Fruit fly (Drosophila melanogaster) whole organism, embryonic: ENCODE results near the gene Cdc6.

Experiments
- Atf6 ChIP-seq: fragments of 200-800 bp; sonication (Bioruptor generic); IDR thresholded peaks from 2 replicates; pipeline ENCODE4 v1.3.6; 2022; ENCODE audit warnings: missing biosample characterization, missing genetic modification characterization
- BEAF-32 ChIP-seq: fragments of 200-800 bp; sonication (Bioruptor generic); optimal IDR thresholded peaks from 3 replicates; lab custom pipeline; 2017; ENCODE audit warnings: missing biosample characterization, missing genetic modification characterization, mild to moderate bottlenecking, moderate library complexity, missing genetic modification reagents
- CG11093 ChIP-seq: fragments of 200-800 bp; sonication (Bioruptor generic); IDR thresholded peaks from 3 replicates; pipeline ENCODE4 v1.3.6; 2022; ENCODE audit warnings: missing biosample characterization, missing genetic modification characterization
- CG11398 ChIP-seq: fragments of 200-800 bp; sonication (Bioruptor generic); optimal IDR thresholded peaks from 2 replicates; lab custom pipeline; 2016; ENCODE audit warnings: missing biosample characterization, missing genetic modification characterization
- CG11456 ChIP-seq: fragments of 200-800 bp; sonication (Bioruptor generic); IDR thresholded peaks from 3 replicates; pipeline ENCODE4 v1.3.6; 2022; ENCODE audit warnings: missing biosample characterization, missing genetic modification characterization
- CG12299 ChIP-seq: fragments of 200-800 bp; sonication (Bioruptor generic); optimal IDR thresholded peaks from 2 replicates; lab custom pipeline; 2018; ENCODE audit warnings: missing biosample characterization, mild to moderate bottlenecking, missing genetic modification characterization
- CG12391 ChIP-seq: fragments of 200-800 bp; sonication (Bioruptor generic); optimal IDR thresholded peaks from 3 replicates; lab custom pipeline; 2018; ENCODE audit warnings: missing biosample characterization, mild to moderate bottlenecking, missing genetic modification characterization, moderate library complexity
- CG14441 ChIP-seq: fragments of 200-800 bp; sonication (Bioruptor generic); IDR thresholded peaks from 2 replicates; pipeline ENCODE4 v1.3.6; 2022; ENCODE audit warnings: missing biosample characterization, missing genetic modification characterization
- CG14710 ChIP-seq: fragments of 200-800 bp; sonication (Bioruptor generic); optimal IDR thresholded peaks from 3 replicates; lab custom pipeline; 2019; ENCODE audit warnings: missing biosample characterization, mild to moderate bottlenecking, missing genetic modification characterization, moderate library complexity
- CG15696 ChIP-seq: fragments of 200-800 bp; sonication (Bioruptor generic); optimal IDR thresholded peaks from 2 replicates; lab custom pipeline; 2019; ENCODE audit warnings: missing biosample characterization, mild to moderate bottlenecking, missing genetic modification characterization, moderate library complexity
- CG1647 ChIP-seq: fragments of 200-800 bp; sonication (Bioruptor generic); optimal IDR thresholded peaks from 3 replicates; lab custom pipeline; 2016; ENCODE audit warnings: missing biosample characterization, missing genetic modification characterization
- CG17328 ChIP-seq: fragments of 200-800 bp; sonication (Bioruptor generic); IDR thresholded peaks from 2 replicates; pipeline ENCODE4 v1.3.6; 2022; ENCODE audit warnings: missing biosample characterization, missing genetic modification characterization
- CG2116 ChIP-seq: fragments of 200-800 bp; sonication (Bioruptor generic); optimal IDR thresholded peaks from 3 replicates; lab custom pipeline; 2018; ENCODE audit warnings: missing biosample characterization, mild to moderate bottlenecking, missing genetic modification characterization
- CG31224 ChIP-seq: fragments of 200-800 bp; sonication (Bioruptor generic); IDR thresholded peaks from 2 replicates; pipeline ENCODE4 v1.3.6; 2022; ENCODE audit warnings: missing biosample characterization, missing genetic modification characterization
- CG33213 ChIP-seq: fragments of 200-800 bp; sonication (Bioruptor generic); optimal IDR thresholded peaks from 3 replicates; lab custom pipeline; 2016; ENCODE audit warnings: missing biosample characterization, missing genetic modification characterization
- CG5953 ChIP-seq: fragments of 200-800 bp; sonication (Bioruptor generic); IDR thresholded peaks from 2 replicates; pipeline ENCODE4 v1.3.6; 2022; ENCODE audit warnings: missing biosample characterization, missing genetic modification characterization
- CG8290 ChIP-seq, 3 experiments: fragments of 200-800 bp; sonication (Bioruptor generic); optimal IDR thresholded peaks; 2 replicates each; lab custom pipeline; 2016 to 2019; ENCODE audit warnings: missing biosample characterization in 3 of 3, missing genetic modification characterization in 3 of 3, mild to moderate bottlenecking in 2 of 3, moderate library complexity in 1 of 3
- CG8924 ChIP-seq: fragments of 200-800 bp; optimal IDR thresholded peaks from 3 replicates; lab custom pipeline; 2019; ENCODE audit warnings: missing biosample characterization, mild to moderate bottlenecking, missing genetic modification characterization, moderate library complexity
- CG9817 ChIP-seq: fragments of 200-800 bp; sonication (Bioruptor generic); optimal IDR thresholded peaks from 2 replicates; lab custom pipeline; 2018; ENCODE audit warnings: missing biosample characterization, mild to moderate bottlenecking, missing genetic modification characterization, moderate library complexity
- Dad ChIP-seq: fragments of 200-800 bp; sonication (Bioruptor generic); optimal IDR thresholded peaks from 3 replicates; lab custom pipeline; 2016; ENCODE audit warnings: missing biosample characterization, missing genetic modification characterization
- Dip3 ChIP-seq: fragments of 200-800 bp; sonication (Bioruptor generic); optimal IDR thresholded peaks from 3 replicates; lab custom pipeline; 2016; ENCODE audit warnings: missing biosample characterization, missing genetic modification characterization
- Dll ChIP-seq: fragments of 200-800 bp; sonication (Bioruptor generic); IDR thresholded peaks from 4 replicates; pipeline ENCODE4 v1.3.6; 2022; ENCODE audit warnings: missing biosample characterization, missing genetic modification characterization; ENCODE audit not compliant: partially characterized antibody
- E2f1 ChIP-seq: fragments of 200-800 bp; sonication (Bioruptor generic); IDR thresholded peaks from 2 replicates; pipeline ENCODE4 v1.3.6; 2022; ENCODE audit warnings: missing biosample characterization, missing genetic modification characterization
- Elba2 ChIP-seq: fragments of 200-800 bp; sonication (Bioruptor generic); optimal IDR thresholded peaks from 3 replicates; lab custom pipeline; 2016; ENCODE audit warnings: missing biosample characterization, missing genetic modification characterization
- Ets97D ChIP-seq: fragments of 200-800 bp; sonication (Bioruptor generic); optimal IDR thresholded peaks from 3 replicates; lab custom pipeline; 2016; ENCODE audit warnings: missing biosample characterization, missing genetic modification characterization
- Lpt ChIP-seq: fragments of >200 bp; optimal IDR thresholded peaks from 2 replicates; lab custom pipeline; 2018; ENCODE audit warnings: missing biosample characterization, missing genetic modification characterization
- Mrtf ChIP-seq: fragments of 200-800 bp; sonication (Bioruptor generic); IDR thresholded peaks from 3 replicates; pipeline ENCODE4 v1.3.6; 2022; ENCODE audit warnings: missing biosample characterization, missing genetic modification characterization
- Side ChIP-seq: fragments of 200-800 bp; sonication (Bioruptor generic); optimal IDR thresholded peaks from 2 replicates; lab custom pipeline; 2016; ENCODE audit warnings: missing biosample characterization, missing genetic modification characterization
- al ChIP-seq: fragments of 200-800 bp; sonication (Bioruptor generic); IDR thresholded peaks from 2 replicates; pipeline ENCODE4 v1.3.6; 2022; ENCODE audit warnings: missing biosample characterization, missing genetic modification characterization
- bab2 ChIP-seq: fragments of 200-800 bp; sonication (Bioruptor generic); optimal IDR thresholded peaks from 2 replicates; lab custom pipeline; 2016; ENCODE audit warnings: missing biosample characterization, missing genetic modification characterization
- bbx ChIP-seq: fragments of 200-800 bp; sonication (Bioruptor generic); IDR thresholded peaks from 2 replicates; pipeline ENCODE4 v1.3.6; 2022; ENCODE audit warnings: missing biosample characterization, missing genetic modification characterization; ENCODE audit not compliant: partially characterized antibody
- bcd ChIP-seq: fragments of 200-800 bp; sonication (Bioruptor generic); optimal IDR thresholded peaks from 2 replicates; lab custom pipeline; 2017; ENCODE audit warnings: missing biosample characterization, mild to moderate bottlenecking, missing genetic modification characterization
- btn ChIP-seq: fragments of 200-800 bp; sonication (Bioruptor generic); optimal IDR thresholded peaks from 2 replicates; lab custom pipeline; 2016; ENCODE audit warnings: missing biosample characterization, missing genetic modification characterization
- cad ChIP-seq: fragments of >200 bp; optimal IDR thresholded peaks from 2 replicates; lab custom pipeline; 2017; ENCODE audit warnings: missing biosample characterization, missing genetic modification characterization
- chif ChIP-seq, 2 experiments: fragments of 200-800 bp; sonication (Bioruptor generic); optimal IDR thresholded peaks; 3 replicates each; lab custom pipeline; 2016; ENCODE audit warnings: missing biosample characterization in 2 of 2, missing genetic modification characterization in 2 of 2
- dm ChIP-seq: fragments of 200-800 bp; sonication (Bioruptor generic); optimal IDR thresholded peaks from 3 replicates; lab custom pipeline; 2016; ENCODE audit warnings: missing biosample characterization, missing genetic modification characterization
- esg ChIP-seq: fragments of 200-800 bp; sonication (Bioruptor generic); conservative IDR thresholded peaks from 2 replicates; pipeline ENCODE4 v1.3.6; 2022; ENCODE audit warnings: missing biosample characterization, missing genetic modification characterization
- fd96Cb ChIP-seq: fragments of 200-800 bp; sonication (Bioruptor generic); optimal IDR thresholded peaks from 2 replicates; lab custom pipeline; 2018; ENCODE audit warnings: missing biosample characterization, mild to moderate bottlenecking, missing genetic modification characterization, moderate library complexity
- gsb-n ChIP-seq: fragments of 200-800 bp; sonication (Bioruptor generic); optimal IDR thresholded peaks from 3 replicates; lab custom pipeline; 2018; ENCODE audit warnings: missing biosample characterization, mild to moderate bottlenecking, missing genetic modification characterization
- ken ChIP-seq: fragments of 200-800 bp; sonication (Bioruptor generic); IDR thresholded peaks from 3 replicates; pipeline ENCODE4 v1.3.6; 2022; ENCODE audit warnings: missing biosample characterization, missing genetic modification characterization
- nau ChIP-seq: fragments of 200-800 bp; sonication (Bioruptor generic); optimal IDR thresholded peaks from 3 replicates; lab custom pipeline; 2017; ENCODE audit warnings: missing biosample characterization, mild to moderate bottlenecking, missing genetic modification characterization, missing genetic modification reagents
- onecut ChIP-seq: fragments of 200-800 bp; sonication (Bioruptor generic); IDR thresholded peaks from 2 replicates; pipeline ENCODE4 v1.3.6; 2022; ENCODE audit warnings: missing biosample characterization, missing genetic modification characterization
- pzg ChIP-seq: fragments of 200-800 bp; sonication (Bioruptor generic); optimal IDR thresholded peaks from 3 replicates; lab custom pipeline; 2018; ENCODE audit warnings: missing biosample characterization, mild to moderate bottlenecking, missing genetic modification characterization, moderate library complexity
- rib ChIP-seq: fragments of 200-800 bp; sonication (Bioruptor generic); IDR thresholded peaks from 2 replicates; pipeline ENCODE4 v1.3.6; 2022; ENCODE audit warnings: missing biosample characterization, missing genetic modification characterization
- sd ChIP-seq: fragments of 200-800 bp; sonication (Bioruptor generic); optimal IDR thresholded peaks from 3 replicates; lab custom pipeline; 2018; ENCODE audit warnings: missing biosample characterization, mild to moderate bottlenecking, missing genetic modification characterization, moderate library complexity
- shn ChIP-seq: fragments of 200-800 bp; sonication (Bioruptor generic); optimal IDR thresholded peaks from 3 replicates; lab custom pipeline; 2016; ENCODE audit warnings: missing biosample characterization, missing genetic modification characterization
- sima ChIP-seq: fragments of 200-800 bp; sonication (Bioruptor generic); optimal IDR thresholded peaks from 2 replicates; lab custom pipeline; 2016; ENCODE audit warnings: missing biosample characterization, missing genetic modification characterization
- so ChIP-seq: fragments of 200-800 bp; sonication (Bioruptor generic); IDR thresholded peaks from 3 replicates; pipeline ENCODE4 v1.3.6; 2022; ENCODE audit warnings: missing biosample characterization, missing genetic modification characterization
- tin ChIP-seq: fragments of 200-800 bp; sonication (Bioruptor generic); optimal IDR thresholded peaks from 3 replicates; lab custom pipeline; 2016; ENCODE audit warnings: missing biosample characterization, missing genetic modification characterization
- ttk ChIP-seq: fragments of 200-800 bp; sonication (Bioruptor generic); IDR thresholded peaks from 2 replicates; pipeline ENCODE4 v2.1.2; 2022; ENCODE audit warnings: missing biosample characterization, missing genetic modification characterization
- usp ChIP-seq: fragments of >200 bp; optimal IDR thresholded peaks from 2 replicates; lab custom pipeline; 2017; ENCODE audit warnings: missing biosample characterization, missing genetic modification characterization

Gene Cdc6

dm6 chr3L:8675545-8676084, 41.7 kb upstream of the Cdc6 start, which contains the start of gene hry (continued):
- TF ChIP-seq CG14710 (tag; lab: Kevin White, UChicago) (peak; percentile 16), BEAF-32 (GFP tag; lab: Kevin White, UChicago) (no peak), cad (GFP tag; lab: Kevin White, UChicago) (peak; percentile 18), CG1647 (GFP tag; lab: Kevin White, UChicago) (no peak), CG8924 (tag; lab: Kevin White, UChicago) (peak; percentile 44), gsb-n (tag; lab: Kevin White, UChicago) (peak; percentile 50), CG33213 (no peak), CG8290 (GFP tag; optimal IDR thresholded peaks at IDR 0.05; lab: Kevin White, UChicago) (no peak), CG8290 (tag; optimal IDR thresholded peaks at IDR 0.05; lab: Kevin White, UChicago) (peak; percentile 35 to 63), Mrtf (GFP tag; lab: Robert Waterston, UW) (no peak), Ets97D (GFP tag; lab: Kevin White, UChicago) (no peak), CG9817 (tag; lab: Kevin White, UChicago) (no peak), ttk (GFP tag; lab: Robert Waterston, UW) (no peak; the same call in 1 of the 2 replicates), fd96Cb (tag; lab: Kevin White, UChicago) (no peak), bcd (GFP tag; lab: Kevin White, UChicago) (peak; percentile 24), rib (peak; percentile 64; the same call in 1 of the 2 replicates), CG14441 (GFP tag; lab: Robert Waterston, UW) (no peak), Dip3 (GFP tag; lab: Kevin White, UChicago) (no peak), bab2 (GFP tag; lab: Kevin White, UChicago) (no peak), Side (GFP tag; lab: Kevin White, UChicago) (no peak), Dad (GFP tag; lab: Kevin White, UChicago) (no peak), chif (GFP tag; optimal IDR thresholded peaks at IDR 0.05; lab: Kevin White, UChicago) (no peak), sd (tag; lab: Kevin White, UChicago) (peak; percentile 88), CG15696 (peak; percentile 3), Dll (GFP tag; lab: Robert Waterston, UW) (peak; percentile 46; the same call in 1 of the 4 replicates), bbx (GFP tag; lab: Robert Waterston, UW) (peak; percentile 64), CG2116 (peak; percentile 20), ken (GFP tag; lab: Robert Waterston, UW) (no peak), CG11093 (GFP tag; lab: Robert Waterston, UW) (no peak), CG11398 (GFP tag; lab: Kevin White, UChicago) (no peak), CG17328 (GFP tag; lab: Robert Waterston, UW) (no peak), sima (no peak), dm (GFP tag; lab: Kevin White, UChicago) (no peak), CG31224 (GFP tag; lab: Robert Waterston, UW) (no peak), CG5953 (peak; percentile 48; the same call in 1 of the 2 replicates), al (GFP tag; lab: Robert Waterston, UW) (no peak), CG12299 (peak; percentile 39), CG11456 (GFP tag; lab: Robert Waterston, UW) (peak; percentile 52; the same call in 1 of the 3 replicates), pzg (GFP tag; lab: Kevin White, UChicago) (no peak), Lpt (no peak), Elba2 (GFP tag; lab: Kevin White, UChicago) (no peak), onecut (GFP tag; lab: Robert Waterston, UW) (peak; percentile 53; the same call in 1 of the 2 replicates), CG12391 (tag; lab: Kevin White, UChicago) (peak; percentile 37), nau (GFP tag; lab: Kevin White, UChicago) (peak; percentile 64), usp (GFP tag; lab: Kevin White, UChicago) (no peak), shn (GFP tag; lab: Kevin White, UChicago) (no peak), btn (no peak), Atf6 (GFP tag; lab: Robert Waterston, UW) (no peak; the same call in 1 of the 2 replicates), tin (GFP tag; lab: Kevin White, UChicago) (no peak), esg (GFP tag; lab: Robert Waterston, UW) (no peak), so (GFP tag; lab: Robert Waterston, UW) (peak; percentile 73; the same call in 2 of the 3 replicates), E2f1 (GFP tag; lab: Robert Waterston, UW) (no peak)
